Fruit fly (Drosophila melanogaster) whole organism, prepupa: ENCODE data around the gene CG1105.

Source experiments
- CG10631 ChIP-seq: fragments of 200-800 bp; sonication (Bioruptor generic); optimal IDR thresholded peaks from 2 replicates; lab custom pipeline; 2016; ENCODE audit warnings: missing biosample characterization, missing genetic modification characterization
- CG16779 ChIP-seq: fragments of 200-800 bp; sonication (Bioruptor generic); optimal IDR thresholded peaks from 3 replicates; lab custom pipeline; 2017; ENCODE audit warnings: missing biosample characterization, mild to moderate bottlenecking, missing genetic modification characterization
- CG31627 ChIP-seq: fragments of 200-800 bp; sonication (Bioruptor generic); optimal IDR thresholded peaks from 3 replicates; lab custom pipeline; 2016; ENCODE audit warnings: missing biosample characterization, missing genetic modification characterization
- CG34406 ChIP-seq: fragments of 200-800 bp; sonication (Bioruptor generic); optimal IDR thresholded peaks from 3 replicates; lab custom pipeline; 2016; ENCODE audit warnings: missing biosample characterization, missing genetic modification characterization
- CG6163 ChIP-seq: fragments of 200-800 bp; sonication (Bioruptor generic); IDR thresholded peaks from 3 replicates; pipeline ENCODE4 v1.3.6; 2022; ENCODE audit warnings: missing biosample characterization, missing genetic modification characterization
- CG6792 ChIP-seq: fragments of 200-800 bp; sonication (Bioruptor generic); optimal IDR thresholded peaks from 3 replicates; lab custom pipeline; 2016; ENCODE audit warnings: missing biosample characterization, missing genetic modification characterization
- CG8119 ChIP-seq: fragments of 200-800 bp; sonication (Bioruptor generic); IDR thresholded peaks from 3 replicates; pipeline ENCODE4 v1.3.6; 2022; ENCODE audit warnings: missing biosample characterization, missing genetic modification characterization
- CG8632 ChIP-seq: fragments of 200-800 bp; sonication (Bioruptor generic); optimal IDR thresholded peaks from 3 replicates; lab custom pipeline; 2016; ENCODE audit warnings: missing biosample characterization, missing genetic modification characterization
- Hr39 ChIP-seq: fragments of 200-800 bp; sonication (Bioruptor generic); optimal IDR thresholded peaks from 2 replicates; lab custom pipeline; 2016; ENCODE audit warnings: missing biosample characterization, missing genetic modification characterization
- Hr4 ChIP-seq: fragments of 200-800 bp; sonication (Bioruptor generic); optimal IDR thresholded peaks from 3 replicates; lab custom pipeline; 2016; ENCODE audit warnings: missing biosample characterization, missing genetic modification characterization
- Smox ChIP-seq: fragments of 200-800 bp; sonication (Bioruptor generic); optimal IDR thresholded peaks from 3 replicates; lab custom pipeline; 2016; ENCODE audit warnings: missing biosample characterization, missing genetic modification characterization
- Sox102F ChIP-seq: fragments of 200-800 bp; sonication (Bioruptor generic); optimal IDR thresholded peaks from 2 replicates; lab custom pipeline; 2016; ENCODE audit warnings: missing biosample characterization, mild to moderate bottlenecking, missing genetic modification characterization
- esn ChIP-seq: fragments of 200-800 bp; sonication (Bioruptor generic); optimal IDR thresholded peaks from 2 replicates; lab custom pipeline; 2016; ENCODE audit warnings: missing biosample characterization, mild to moderate bottlenecking, missing genetic modification characterization, moderate library complexity
- svp ChIP-seq: fragments of 200-800 bp; sonication (Bioruptor generic); peaks from one replicate; lab custom pipeline; 2016; ENCODE audit warnings: missing biosample characterization, missing genetic modification characterization

dm6 chr3R:7054286-7054685, 12.7 kb downstream of the CG1105 start, which contains the start of gene CG1979:
- TF ChIP-seq CG8119 (GFP tag; lab: Robert Waterston, UW) = no peak
- TF ChIP-seq CG16779 (tag; lab: Kevin White, UChicago) = no peak
- no peak for TF ChIP-seq Sox102F (GFP tag; lab: Kevin White, UChicago)
- no peak for TF ChIP-seq CG31627 (GFP tag; lab: Kevin White, UChicago)
- TF ChIP-seq CG6792 (GFP tag; lab: Kevin White, UChicago) = no peak
- no peak for TF ChIP-seq CG10631 (GFP tag; lab: Kevin White, UChicago)
- TF ChIP-seq Hr39 (GFP tag; lab: Kevin White, UChicago) = no peak
- TF ChIP-seq CG6163 (GFP tag; lab: Robert Waterston, UW) = no peak
- no peak for TF ChIP-seq CG34406 (GFP tag; lab: Kevin White, UChicago)
- no peak for TF ChIP-seq svp (GFP tag; lab: Kevin White, UChicago)
- no peak for TF ChIP-seq CG8632 (GFP tag; lab: Kevin White, UChicago)
- no peak for TF ChIP-seq esn (GFP tag; lab: Kevin White, UChicago)
- TF ChIP-seq Hr4 (GFP tag; lab: Kevin White, UChicago) = no peak
- no peak for TF ChIP-seq Smox (GFP tag; lab: Kevin White, UChicago)
